Worm (Caenorhabditis elegans) whole organism, L3 larva: ENCODE measurements around the gene glna-1.

ENCODE experiments used
- R02D3.7 ChIP-seq: fragments of 150-350 bp; optimal IDR thresholded peaks from 2 replicates; lab custom pipeline; 2014; ENCODE audit warnings: missing biosample characterization, missing genetic modification characterization
- ZK546.5 ChIP-seq: sonication (generic microtip); optimal IDR thresholded peaks from 2 replicates; lab custom pipeline; 2017; ENCODE audit warnings: missing biosample characterization, missing genetic modification characterization
- aly-2 ChIP-seq: fragments of 150-350 bp; optimal IDR thresholded peaks from 2 replicates; lab custom pipeline; 2014; ENCODE audit warnings: missing biosample characterization, missing genetic modification characterization
- ama-1 ChIP-seq: fragments of 150-350 bp; optimal IDR thresholded peaks from 2 replicates; lab custom pipeline; 2018
- ceh-28 ChIP-seq: fragments of 150-350 bp; optimal IDR thresholded peaks from 2 replicates; lab custom pipeline; 2014; ENCODE audit warnings: missing biosample characterization, missing genetic modification reagents, missing genetic modification characterization
- ceh-82 ChIP-seq: fragments of 150-350 bp; optimal IDR thresholded peaks from 2 replicates; lab custom pipeline; 2014; ENCODE audit warnings: missing biosample characterization, missing genetic modification characterization
- daf-12 ChIP-seq: fragments of 150-350 bp; optimal IDR thresholded peaks from 2 replicates; lab custom pipeline; 2014; ENCODE audit warnings: missing biosample characterization, missing genetic modification reagents, missing genetic modification characterization
- egl-5 ChIP-seq: fragments of 150-350 bp; optimal IDR thresholded peaks from 2 replicates; lab custom pipeline; 2017; ENCODE audit warnings: missing biosample characterization, missing genetic modification reagents, missing genetic modification characterization, inconsistent platforms
- elt-3 ChIP-seq, 3 experiments: fragments of 150-350 bp in 1 of 3; sonication (generic microtip) in 2 of 3; optimal IDR thresholded peaks; 2 replicates in 2 of 3; 4 replicates in 1 of 3; lab custom pipeline; 2014 to 2017; ENCODE audit warnings: missing biosample characterization in 3 of 3, missing genetic modification characterization in 3 of 3
- fkh-10 ChIP-seq: sonication (generic microtip); optimal IDR thresholded peaks from 2 replicates; lab custom pipeline; 2017; ENCODE audit warnings: missing biosample characterization, missing genetic modification reagents, missing genetic modification characterization
- fkh-2 ChIP-seq: fragments of 150-350 bp; optimal IDR thresholded peaks from 2 replicates; lab custom pipeline; 2014; ENCODE audit warnings: missing biosample characterization, missing genetic modification reagents, missing genetic modification characterization
- fos-1 ChIP-seq: fragments of 150-350 bp; optimal IDR thresholded peaks from 2 replicates; lab custom pipeline; 2014; ENCODE audit warnings: missing biosample characterization, missing genetic modification characterization
- hmg-11 ChIP-seq: sonication (generic microtip); optimal IDR thresholded peaks from 2 replicates; lab custom pipeline; 2016; ENCODE audit warnings: missing genetic modification characterization, missing compliant biosample characterization
- lin-15B ChIP-seq: fragments of 150-350 bp; optimal IDR thresholded peaks from 2 replicates; lab custom pipeline; 2014; ENCODE audit warnings: missing biosample characterization, missing genetic modification characterization
- lsy-12 ChIP-seq: sonication (generic microtip); optimal IDR thresholded peaks from 2 replicates; lab custom pipeline; 2016; ENCODE audit warnings: mild to moderate bottlenecking, missing genetic modification characterization, missing compliant biosample characterization
- mdl-1 ChIP-seq: fragments of 150-350 bp; optimal IDR thresholded peaks from 2 replicates; lab custom pipeline; 2014; ENCODE audit warnings: missing biosample characterization, missing genetic modification characterization
- mml-1 ChIP-seq: fragments of 150-350 bp; sonication (generic microtip); optimal IDR thresholded peaks from 3 replicates; lab custom pipeline; 2014; ENCODE audit warnings: missing biosample characterization, missing genetic modification characterization
- nhr-12 ChIP-seq: fragments of 150-350 bp; optimal IDR thresholded peaks from 2 replicates; lab custom pipeline; 2014; ENCODE audit warnings: missing biosample characterization, missing genetic modification characterization
- nhr-23 ChIP-seq: fragments of 150-350 bp; optimal IDR thresholded peaks from 2 replicates; lab custom pipeline; 2014; ENCODE audit warnings: missing biosample characterization, missing genetic modification reagents, missing genetic modification characterization
- nhr-237 ChIP-seq: fragments of 150-350 bp; optimal IDR thresholded peaks from 2 replicates; lab custom pipeline; 2014; ENCODE audit warnings: missing biosample characterization, missing genetic modification characterization
- nhr-25 ChIP-seq: sonication (generic microtip); optimal IDR thresholded peaks from 2 replicates; lab custom pipeline; 2017; ENCODE audit warnings: missing biosample characterization, missing genetic modification characterization
- nhr-43 ChIP-seq: sonication (generic microtip); optimal IDR thresholded peaks from 2 replicates; lab custom pipeline; 2016; ENCODE audit warnings: mild to moderate bottlenecking, missing genetic modification characterization, missing compliant biosample characterization; ENCODE audit not compliant: poor library complexity, severe bottlenecking
- nhr-67 ChIP-seq: fragments of 150-350 bp; optimal IDR thresholded peaks from 2 replicates; lab custom pipeline; 2014; ENCODE audit warnings: missing biosample characterization, missing genetic modification characterization
- nhr-76 ChIP-seq: fragments of 150-350 bp; sonication (generic microtip); optimal IDR thresholded peaks from 5 replicates; lab custom pipeline; 2014; ENCODE audit warnings: missing biosample characterization, missing genetic modification characterization
- nhr-77 ChIP-seq: fragments of 150-350 bp; optimal IDR thresholded peaks from 2 replicates; lab custom pipeline; 2014; ENCODE audit warnings: missing biosample characterization, missing genetic modification characterization
- pha-4 ChIP-seq: fragments of 150-350 bp; optimal IDR thresholded peaks from 2 replicates; lab custom pipeline; 2014; ENCODE audit warnings: missing biosample characterization, missing genetic modification reagents, missing genetic modification characterization
- sea-2 ChIP-seq: fragments of 150-350 bp; sonication (generic microtip); optimal IDR thresholded peaks from 4 replicates; lab custom pipeline; 2014; ENCODE audit warnings: missing biosample characterization, missing genetic modification reagents, missing genetic modification characterization
- skn-1 ChIP-seq: fragments of 150-350 bp; optimal IDR thresholded peaks from 2 replicates; lab custom pipeline; 2014; ENCODE audit warnings: missing biosample characterization, missing genetic modification characterization
- unc-39 ChIP-seq: sonication (generic microtip); optimal IDR thresholded peaks from 4 replicates; lab custom pipeline; 2017; ENCODE audit warnings: missing biosample characterization, missing genetic modification characterization
- zag-1 ChIP-seq: fragments of 150-350 bp; optimal IDR thresholded peaks from 2 replicates; lab custom pipeline; 2014; ENCODE audit warnings: missing biosample characterization, missing genetic modification characterization
- ztf-4 ChIP-seq: fragments of 150-350 bp; optimal IDR thresholded peaks from 2 replicates; lab custom pipeline; 2014; ENCODE audit warnings: missing biosample characterization, missing genetic modification characterization

glna-1 gene

DNA sequence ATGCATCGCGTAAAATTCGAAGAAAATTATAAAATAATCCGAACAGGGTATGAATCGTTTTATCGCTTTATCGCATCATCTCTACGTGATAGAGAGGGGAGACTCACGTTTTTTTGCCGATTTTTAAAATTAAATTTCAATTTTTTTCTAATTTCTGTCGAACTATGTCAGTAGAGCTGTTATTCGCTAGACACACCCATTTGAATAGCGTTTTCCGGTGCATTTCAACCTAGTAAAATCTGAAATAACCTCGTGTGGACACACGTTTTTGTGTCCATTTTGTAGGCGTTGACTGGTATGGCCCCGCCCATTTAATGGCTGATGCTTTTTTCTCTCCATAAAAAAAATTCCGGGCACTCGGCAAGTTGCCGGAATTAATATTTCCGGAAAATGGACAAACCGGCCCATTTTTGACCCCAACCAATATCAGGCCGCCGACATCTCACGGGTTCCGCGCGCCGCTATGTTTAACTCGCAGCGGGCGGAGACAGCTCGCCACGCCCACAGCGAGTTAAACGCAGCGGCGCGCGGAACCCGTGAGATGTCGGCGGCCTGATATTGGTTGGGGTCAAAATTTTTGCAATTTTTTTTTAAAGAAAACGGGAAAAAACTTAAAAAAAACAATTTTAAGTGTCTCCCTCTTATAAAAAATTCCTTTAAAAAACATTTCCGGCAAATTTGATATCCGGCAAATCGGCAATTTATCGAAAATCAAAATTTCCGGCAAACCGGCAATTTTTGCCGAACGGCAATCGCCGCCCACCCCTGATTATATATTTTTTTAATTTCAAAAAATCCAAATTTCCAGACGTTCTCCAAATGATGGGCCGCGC, 39.8 kb upstream of the glna-1 start, which contains the start of gene Y54E2A.7:
Gene Y54E2A.7, minus strand, starts transcription at position 51 of the 833 bp plus-strand sequence.
- TF ChIP-seq aly-2 (tag; lab: Kevin White, UChicago): no peak
- no peak for TF ChIP-seq ama-1 (lab: Kevin White, UChicago)
- no peak for TF ChIP-seq ztf-4 (tag; lab: Kevin White, UChicago)
- no peak for TF ChIP-seq R02D3.7 (tag; lab: Kevin White, UChicago)
- TF ChIP-seq lsy-12 (tag; lab: Kevin White, UChicago): no peak
- TF ChIP-seq ZK546.5 (tag; lab: Kevin White, UChicago): no peak

DNA sequence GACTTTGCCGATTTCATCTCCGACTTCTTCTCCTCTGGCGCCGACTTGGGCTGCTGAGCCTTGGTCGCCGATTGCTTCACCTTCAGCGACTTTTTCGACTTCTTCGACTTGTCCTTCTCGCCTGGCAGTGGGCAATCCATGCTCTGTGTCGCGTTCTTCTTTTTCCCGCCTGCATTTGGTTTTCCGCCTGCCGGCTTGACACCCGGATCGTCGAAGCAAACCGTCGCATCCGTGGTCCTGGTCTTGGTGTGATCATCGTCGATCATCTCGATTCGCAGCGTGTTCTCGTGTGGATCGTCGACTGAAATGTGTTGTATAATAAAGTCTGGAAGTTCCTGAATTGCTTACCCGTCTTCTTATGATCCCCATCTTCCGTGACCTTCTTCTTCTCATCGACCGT, 38.8 kb upstream of the glna-1 start:
- TF ChIP-seq ceh-28 (tag; lab: Kevin White, UChicago): no peak
- TF ChIP-seq ceh-82 (tag; lab: Kevin White, UChicago): no peak
- TF ChIP-seq nhr-67 (tag; lab: Kevin White, UChicago): no peak
- TF ChIP-seq nhr-77: no peak
- no peak for TF ChIP-seq nhr-76 (tag; lab: Kevin White, UChicago)
- no peak for TF ChIP-seq lin-15B (tag; lab: Kevin White, UChicago)
- TF ChIP-seq ZK546.5 (tag; lab: Kevin White, UChicago): no peak
- TF ChIP-seq zag-1 (tag; lab: Kevin White, UChicago): no peak
- TF ChIP-seq nhr-43 (tag; lab: Kevin White, UChicago): no peak
- TF ChIP-seq nhr-237 (tag; lab: Kevin White, UChicago): no peak
- no peak for TF ChIP-seq mml-1 (tag; lab: Kevin White, UChicago)
- no peak for TF ChIP-seq skn-1 (tag; lab: Kevin White, UChicago)
- no peak for TF ChIP-seq nhr-23 (tag; lab: Kevin White, UChicago)
- TF ChIP-seq ztf-4 (tag; lab: Kevin White, UChicago): no peak
- TF ChIP-seq daf-12 (tag; lab: Kevin White, UChicago): no peak
- no peak for TF ChIP-seq ama-1 (lab: Kevin White, UChicago)

DNA sequence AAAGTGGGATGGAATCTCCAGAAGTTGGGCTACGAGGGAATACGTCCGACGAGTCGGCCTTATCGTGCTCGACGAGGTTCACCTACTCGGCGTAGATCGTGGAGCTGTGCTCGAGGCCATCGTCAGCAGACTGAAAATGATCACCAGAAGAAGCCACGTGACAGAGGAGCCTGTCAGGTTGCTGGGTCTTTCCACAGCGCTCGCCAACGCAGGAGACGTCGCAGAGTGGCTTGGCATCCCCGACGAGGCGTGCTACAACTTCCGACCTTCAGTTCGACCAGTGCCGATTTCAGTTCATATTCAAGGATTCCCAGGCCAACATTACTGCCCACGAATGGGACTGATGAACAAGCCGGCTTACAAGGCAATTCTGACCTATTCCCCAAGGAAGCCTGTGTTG, 37.8 kb upstream of the glna-1 start:
- TF ChIP-seq elt-3 (tag; optimal IDR thresholded peaks at IDR 0.05; lab: Kevin White, UChicago): no peak

DNA sequence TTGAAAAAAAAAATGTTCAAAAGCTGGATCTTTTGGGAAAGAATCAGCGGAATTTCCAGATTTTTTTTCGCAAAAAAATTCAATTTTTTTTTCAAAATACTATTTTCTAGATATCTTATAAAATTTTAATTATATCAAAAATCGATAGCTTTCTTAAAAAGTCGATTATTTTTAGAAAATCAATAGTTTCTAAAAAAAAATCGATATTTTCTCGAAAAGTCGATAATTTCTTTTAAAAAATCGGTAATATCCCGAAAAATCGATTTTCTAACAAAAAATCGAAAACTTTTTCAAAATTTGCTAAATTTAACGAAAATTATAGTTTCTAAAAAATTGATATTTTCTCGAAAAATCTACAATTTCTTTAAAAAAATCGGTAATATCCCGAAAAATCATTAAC, 35.5 kb upstream of the glna-1 start:
- TF ChIP-seq ceh-28 (tag; lab: Kevin White, UChicago) (peak; percentile 78), fos-1 (tag; lab: Kevin White, UChicago) (no peak)

DNA sequence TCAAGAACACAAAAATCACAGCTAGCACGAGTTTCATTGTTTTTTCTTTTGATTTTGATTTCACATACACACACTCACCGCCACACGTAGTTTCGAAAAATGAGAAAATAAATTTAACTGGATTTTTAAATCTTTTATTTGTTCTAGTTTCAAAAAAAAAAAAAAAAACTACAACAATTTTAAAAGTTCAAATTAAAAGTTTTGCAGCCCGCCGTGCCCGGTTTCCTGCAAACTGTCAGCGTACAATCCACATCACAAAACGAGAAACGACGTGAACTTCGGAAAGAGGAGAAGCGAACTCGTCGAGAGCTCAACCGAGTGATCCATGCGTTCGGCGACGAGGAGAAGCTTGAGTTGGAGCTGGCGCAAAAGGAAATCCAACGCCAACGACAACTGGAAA, 24.4 kb upstream of the glna-1 start, which contains the start of gene Y54E2A.5:
Gene Y54E2A.5, minus strand, starts transcription at position 101 of the 400 bp plus-strand sequence.
- TF ChIP-seq unc-39 (tag; lab: Kevin White, UChicago) (no peak), nhr-237 (tag; lab: Kevin White, UChicago) (no peak), ama-1 (lab: Kevin White, UChicago) (no peak), zag-1 (tag; lab: Kevin White, UChicago) (no peak), pha-4 (tag; lab: Kevin White, UChicago) (no peak), nhr-25 (tag; lab: Kevin White, UChicago) (no peak), aly-2 (tag; lab: Kevin White, UChicago) (no peak), fkh-2 (no peak), sea-2 (GFP tag; lab: Kevin White, UChicago) (no peak), hmg-11 (no peak), fkh-10 (GFP tag; lab: Kevin White, UChicago) (no peak), mdl-1 (tag; lab: Kevin White, UChicago) (no peak), egl-5 (tag; lab: Kevin White, UChicago) (no peak), nhr-12 (tag; lab: Kevin White, UChicago) (no peak), elt-3 (tag; optimal IDR thresholded peaks at IDR 0.05; lab: Kevin White, UChicago) (no peak)
